Worm (Caenorhabditis elegans) whole organism, mixed stage, embryonic: ENCODE results near the gene W08E12.9.

Experiments
- ces-1 ChIP-seq: fragments of 150-350 bp; optimal IDR thresholded peaks from 2 replicates; lab custom pipeline; 2014; ENCODE audit warnings: missing biosample characterization, missing genetic modification reagents, missing genetic modification characterization
- elt-1 ChIP-seq: sonication (generic microtip); optimal IDR thresholded peaks from 2 replicates; lab custom pipeline; 2017; ENCODE audit warnings: missing genetic modification characterization, mild to moderate bottlenecking, missing compliant biosample characterization, antibody characterized with exemption, moderate library complexity, borderline replicate concordance; ENCODE audit not compliant: insufficient read depth
- nhr-12 ChIP-seq: fragments of 150-350 bp; optimal IDR thresholded peaks from 2 replicates; lab custom pipeline; 2014; ENCODE audit warnings: missing biosample characterization, missing genetic modification characterization
- nhr-2 ChIP-seq: fragments of 150-350 bp; optimal IDR thresholded peaks from 2 replicates; lab custom pipeline; 2014; ENCODE audit warnings: missing biosample characterization, missing genetic modification characterization
- nhr-237 ChIP-seq: fragments of 150-350 bp; optimal IDR thresholded peaks from 2 replicates; lab custom pipeline; 2014; ENCODE audit warnings: missing biosample characterization, missing genetic modification characterization
- nhr-28 ChIP-seq: fragments of 150-350 bp; optimal IDR thresholded peaks from 2 replicates; lab custom pipeline; 2014; ENCODE audit warnings: missing biosample characterization, missing genetic modification characterization
- pha-4 ChIP-seq: fragments of 150-350 bp; optimal IDR thresholded peaks from 2 replicates; lab custom pipeline; 2018; ENCODE audit warnings: missing biosample characterization, missing genetic modification reagents, missing genetic modification characterization
- snpc-4 ChIP-seq: fragments of 150-350 bp; optimal IDR thresholded peaks from 2 replicates; lab custom pipeline; 2014; ENCODE audit warnings: missing biosample characterization, missing genetic modification characterization
- unc-39 ChIP-seq: fragments of 150-350 bp; optimal IDR thresholded peaks from 2 replicates; lab custom pipeline; 2014; ENCODE audit warnings: missing biosample characterization, missing genetic modification characterization
- unc-62 ChIP-seq: fragments of 150-350 bp; optimal IDR thresholded peaks from 2 replicates; lab custom pipeline; 2014; ENCODE audit warnings: missing biosample characterization, missing genetic modification reagents, missing genetic modification characterization
- ztf-11 ChIP-seq: fragments of 150-350 bp; optimal IDR thresholded peaks from 2 replicates; lab custom pipeline; 2014; ENCODE audit warnings: missing biosample characterization, missing genetic modification characterization

ce11 chrIV:3271342-3271741 lies 36.0 kb downstream of the W08E12.9 start:
- TF ChIP-seq nhr-237 (tag; lab: Kevin White, UChicago) = no peak
- TF ChIP-seq nhr-2 = peak; percentile 51
- TF ChIP-seq elt-1 (tag; lab: Kevin White, UChicago) = no peak
- TF ChIP-seq ztf-11 (tag; lab: Kevin White, UChicago) = no peak
- no peak for TF ChIP-seq snpc-4 (tag; lab: Kevin White, UChicago)
- no peak for TF ChIP-seq nhr-12 (tag; lab: Kevin White, UChicago)
- TF ChIP-seq unc-39 (tag; lab: Kevin White, UChicago) = no peak
- no peak for TF ChIP-seq nhr-28 (tag; lab: Kevin White, UChicago)
- TF ChIP-seq unc-62 (GFP tag; lab: Kevin White, UChicago) = no peak
- no peak for TF ChIP-seq pha-4
- no peak for TF ChIP-seq ces-1
